Fruit fly (Drosophila melanogaster): ENCODE results near the gene CG32023.
A peak's percentile ranks its signal among the peaks of the same experiment; 100 is the strongest.

CG32023 gene

DNA sequence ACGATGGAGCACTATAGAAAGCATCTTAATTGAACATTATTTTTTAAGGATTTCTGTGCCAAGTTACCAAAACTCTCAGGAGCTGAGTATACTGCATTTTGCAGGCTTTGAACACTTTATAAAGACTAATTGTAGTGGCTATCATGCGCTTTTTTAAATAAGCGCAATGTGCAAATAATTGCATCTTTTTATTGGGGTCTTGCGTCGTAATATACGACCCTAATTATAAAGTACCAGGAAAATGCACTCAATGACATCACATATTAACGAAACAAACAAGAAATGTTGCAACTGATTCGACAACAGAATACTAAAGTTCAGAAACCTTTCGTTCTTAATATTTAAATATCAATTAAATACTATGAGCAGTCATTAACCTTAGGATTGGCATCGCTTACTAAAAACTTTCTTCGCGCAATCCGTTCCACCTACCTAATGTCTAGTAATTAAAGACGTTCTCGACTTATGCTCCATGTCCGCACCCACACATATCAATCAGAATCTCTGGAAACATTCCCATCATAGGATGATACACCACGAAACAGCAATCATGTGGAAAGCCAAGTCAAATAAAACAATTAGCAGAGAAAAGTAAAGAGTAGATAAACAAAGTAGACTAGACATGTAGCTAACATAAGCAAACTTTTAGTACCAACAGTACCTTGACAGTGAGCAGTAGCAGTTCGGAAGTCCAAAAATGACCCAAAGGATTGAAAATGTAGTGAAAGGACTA, at the start of gene CG32023, which contains the start of gene CG34427:
Gene CG32023 (minus strand): TSS at position 101 of the 733 bp plus-strand sequence.
Gene CG34427 (plus strand): TSS at position 683 of the 733 bp plus-strand sequence.
- no peak for TF ChIP-seq spab (GFP tag; optimal IDR thresholded peaks at IDR 0.05)
- TF ChIP-seq CG6792 (GFP tag; optimal IDR thresholded peaks at IDR 0.05) = no peak
- TF ChIP-seq CG32006 (GFP tag; optimal IDR thresholded peaks at IDR 0.05) = no peak
- TF ChIP-seq svp (GFP tag) = no peak
- no peak for TF ChIP-seq Smox (GFP tag; optimal IDR thresholded peaks at IDR 0.05)
- TF ChIP-seq CG6276 (GFP tag; optimal IDR thresholded peaks at IDR 0.05) = no peak
- no peak for TF ChIP-seq pdm3 (GFP tag; optimal IDR thresholded peaks at IDR 0.05)
- no peak for TF ChIP-seq CG4318 (GFP tag; optimal IDR thresholded peaks at IDR 0.05)
- no peak for TF ChIP-seq Met (GFP tag; optimal IDR thresholded peaks at IDR 0.05)
- no peak for TF ChIP-seq topi (GFP tag; optimal IDR thresholded peaks at IDR 0.05)
- no peak for TF ChIP-seq CG3919 (GFP tag; optimal IDR thresholded peaks at IDR 0.05)
- no peak for TF ChIP-seq Eip93F (GFP tag; optimal IDR thresholded peaks at IDR 0.05)
- no peak for TF ChIP-seq dsx (GFP tag; optimal IDR thresholded peaks at IDR 0.05; ENCODE audit: poor library complexity, severe bottlenecking)

DNA sequence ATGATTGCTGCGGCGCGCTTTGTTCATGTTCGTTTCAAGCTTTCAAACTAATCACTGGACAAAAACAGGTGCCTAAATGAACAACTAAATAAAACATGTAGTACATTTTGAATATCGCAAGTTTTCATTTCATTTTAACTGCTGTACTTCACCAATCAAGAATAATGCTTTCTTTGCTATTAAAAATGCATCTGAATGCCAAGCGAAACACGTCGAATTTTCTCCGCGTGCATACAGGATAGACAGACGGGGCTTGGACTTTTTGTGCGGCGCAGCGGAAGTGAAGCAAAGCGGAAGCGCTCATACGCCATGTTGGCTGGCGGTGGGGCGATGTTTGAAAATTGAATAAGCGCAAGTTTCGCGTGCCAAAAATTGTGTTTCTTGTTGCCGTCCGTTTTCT, 49.4 kb upstream of the CG32023 start:
- TF ChIP-seq CG4318 (GFP tag; optimal IDR thresholded peaks at IDR 0.05) (peak; percentile 4), Eip93F (GFP tag; optimal IDR thresholded peaks at IDR 0.05) (no peak), CG9139 (GFP tag; optimal IDR thresholded peaks at IDR 0.05) (no peak), CG15336 (GFP tag; IDR thresholded peaks at IDR 0.05) (peak; percentile 10; the same call in 1 of the 2 replicates), Sox15 (GFP tag; optimal IDR thresholded peaks at IDR 0.05) (no peak), dac (GFP tag; optimal IDR thresholded peaks at IDR 0.05) (no peak), CG6854 (GFP tag; optimal IDR thresholded peaks at IDR 0.05) (no peak), CG11762 (GFP tag; optimal IDR thresholded peaks at IDR 0.05; ENCODE audit: insufficient read depth) (no peak), CG8119 (GFP tag; IDR thresholded peaks at IDR 0.05) (peak; percentile 38; the same call in 1 of the 3 replicates), fkh (GFP tag; optimal IDR thresholded peaks at IDR 0.05) (no peak), CG3032 (tag; optimal IDR thresholded peaks at IDR 0.05) (no peak), salr (GFP tag; optimal IDR thresholded peaks at IDR 0.05) (no peak), Ets96B (tag; optimal IDR thresholded peaks at IDR 0.05) (no peak), CG7368 (GFP tag; optimal IDR thresholded peaks at IDR 0.05) (no peak), CG34406 (GFP tag; optimal IDR thresholded peaks at IDR 0.05) (no peak), pdm3 (GFP tag; optimal IDR thresholded peaks at IDR 0.05) (peak; percentile 28), CG32006 (GFP tag; optimal IDR thresholded peaks at IDR 0.05) (peak; percentile 43), Hr38 (GFP tag; optimal IDR thresholded peaks at IDR 0.05) (no peak), ss (GFP tag; optimal IDR thresholded peaks at IDR 0.05) (peak in 1 of 2 experiments; percentile 14), acj6 (GFP tag; optimal IDR thresholded peaks at IDR 0.05) (peak; percentile 14), CG10669 (GFP tag; optimal IDR thresholded peaks at IDR 0.05) (peak; percentile 16), CG6792 (GFP tag; optimal IDR thresholded peaks at IDR 0.05) (no peak), Hr4 (GFP tag; optimal IDR thresholded peaks at IDR 0.05) (peak; percentile 53), CG3919 (GFP tag; optimal IDR thresholded peaks at IDR 0.05) (peak; percentile 16), fd59A (GFP tag; optimal IDR thresholded peaks at IDR 0.05) (no peak), Eip78C (GFP tag) (peak; percentile 50), net (GFP tag; optimal IDR thresholded peaks at IDR 0.05) (peak; percentile 2), dsx (GFP tag; optimal IDR thresholded peaks at IDR 0.05; ENCODE audit: poor library complexity, severe bottlenecking) (no peak), OdsH (GFP tag; optimal IDR thresholded peaks at IDR 0.05) (peak; percentile 13), eg (GFP tag; IDR thresholded peaks at IDR 0.05) (0 out of 3 replicates have a peak, but pooled peaks have one; percentile 26)

DNA sequence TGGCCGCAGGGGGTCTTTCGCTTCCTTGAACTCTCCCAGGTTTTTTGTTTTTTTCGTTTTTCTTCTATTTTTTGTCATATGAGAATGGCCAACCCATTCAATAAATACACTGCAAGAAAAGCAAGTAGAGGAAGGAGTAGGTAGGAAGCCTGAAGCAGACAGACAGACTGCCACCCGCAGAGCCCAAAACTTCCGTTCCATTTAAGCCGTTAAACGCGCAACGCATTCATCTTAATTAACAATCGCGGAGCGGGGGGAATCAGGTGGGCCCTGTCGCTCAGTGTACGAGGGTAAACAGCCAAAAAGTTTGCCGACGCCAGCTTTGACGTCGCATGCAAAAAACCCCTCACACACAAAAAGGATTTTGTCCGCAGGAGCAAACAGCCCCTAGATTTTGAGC, 48.9 kb upstream of the CG32023 start:
- TF ChIP-seq fd85E (GFP tag; optimal IDR thresholded peaks at IDR 0.05) = no peak
- no peak for TF ChIP-seq CG11294 (GFP tag; IDR thresholded peaks at IDR 0.05)
- no peak for TF ChIP-seq CG10631 (GFP tag; optimal IDR thresholded peaks at IDR 0.05)
- TF ChIP-seq lz (GFP tag; optimal IDR thresholded peaks at IDR 0.05) = peak; percentile 13
- no peak for TF ChIP-seq CG16779 (tag; optimal IDR thresholded peaks at IDR 0.05)
- no peak for TF ChIP-seq Blimp-1 (GFP tag; optimal IDR thresholded peaks at IDR 0.05)
- no peak for TF ChIP-seq fd59A (GFP tag; optimal IDR thresholded peaks at IDR 0.05)
- TF ChIP-seq net (GFP tag; optimal IDR thresholded peaks at IDR 0.05) = no peak
- TF ChIP-seq svp (GFP tag) = peak; percentile 35
- TF ChIP-seq CG31627 (GFP tag; optimal IDR thresholded peaks at IDR 0.05) = peak; percentile 26
- no peak for TF ChIP-seq CG8119 (GFP tag; IDR thresholded peaks at IDR 0.05)
- TF ChIP-seq CG32006 (GFP tag; optimal IDR thresholded peaks at IDR 0.05) = no peak
- TF ChIP-seq CG6163 (GFP tag; IDR thresholded peaks at IDR 0.05) = peak; percentile 5; the same call in 1 of the 3 replicates
- TF ChIP-seq cyc (GFP tag; optimal IDR thresholded peaks at IDR 0.05) = no peak
- no peak for TF ChIP-seq Sox15 (GFP tag; optimal IDR thresholded peaks at IDR 0.05)
- no peak for TF ChIP-seq eg (GFP tag; IDR thresholded peaks at IDR 0.05)
- TF ChIP-seq Met (GFP tag; optimal IDR thresholded peaks at IDR 0.05) = no peak
- no peak for TF ChIP-seq dsx (GFP tag; optimal IDR thresholded peaks at IDR 0.05; ENCODE audit: poor library complexity, severe bottlenecking)
- no peak for TF ChIP-seq spab (GFP tag; optimal IDR thresholded peaks at IDR 0.05)
- TF ChIP-seq Smox (GFP tag; optimal IDR thresholded peaks at IDR 0.05) = no peak
- no peak for TF ChIP-seq CG6276 (GFP tag; optimal IDR thresholded peaks at IDR 0.05)
- TF ChIP-seq OdsH (GFP tag; optimal IDR thresholded peaks at IDR 0.05) = no peak
